Fruit fly (Drosophila melanogaster): ENCODE data around the gene FarO.

The FarO gene

dm6 chrX:2157929-2158610 is 45.6 kb downstream of the FarO start (continued):
- no peak for TF ChIP-seq CG10543 (GFP tag; optimal IDR thresholded peaks at IDR 0.05)
- peak; percentile 41 for TF ChIP-seq CG4360 (GFP tag; IDR thresholded peaks at IDR 0.05)
- TF ChIP-seq hkb (optimal IDR thresholded peaks at IDR 0.05): peak; percentile 50
- no peak for TF ChIP-seq hkb (GFP tag; IDR thresholded peaks at IDR 0.05)
- TF ChIP-seq Hmx (GFP tag; optimal IDR thresholded peaks at IDR 0.05): no peak
- TF ChIP-seq HmgD (GFP tag; optimal IDR thresholded peaks at IDR 0.05): peak; percentile 4
- TF ChIP-seq abd-A (tag; optimal IDR thresholded peaks at IDR 0.05): no peak
- TF ChIP-seq Ets65A (GFP tag): no peak
- TF ChIP-seq CG15479 (GFP tag; optimal IDR thresholded peaks at IDR 0.05): peak; percentile 75
- no peak for TF ChIP-seq HLH3B (GFP tag; IDR thresholded peaks at IDR 0.05)
- no peak for TF ChIP-seq unc-4 (GFP tag; IDR thresholded peaks at IDR 0.05; ENCODE audit: partially characterized antibody)
- TF ChIP-seq CG31365 (tag; optimal IDR thresholded peaks at IDR 0.05): no peak
- no peak for TF ChIP-seq CG11723 (GFP tag; optimal IDR thresholded peaks at IDR 0.05)
- no peak for TF ChIP-seq gsb-n (tag; optimal IDR thresholded peaks at IDR 0.05)
- peak; percentile 96 for TF ChIP-seq cg (GFP tag; optimal IDR thresholded peaks at IDR 0.05)
- no peak for TF ChIP-seq CG18262 (tag; optimal IDR thresholded peaks at IDR 0.05)
- no peak for TF ChIP-seq dm (GFP tag; optimal IDR thresholded peaks at IDR 0.05)
- TF ChIP-seq CG12219 (GFP tag; optimal IDR thresholded peaks at IDR 0.05): no peak
- TF ChIP-seq CG34422 (GFP tag; IDR thresholded peaks at IDR 0.05): peak; percentile 36; the same call in 1 of the 3 replicates
- TF ChIP-seq Scr (GFP tag; IDR thresholded peaks at IDR 0.05; ENCODE audit: partially characterized antibody): no peak
- TF ChIP-seq tup (GFP tag; optimal IDR thresholded peaks at IDR 0.05): no peak
- TF ChIP-seq CG10321 (GFP tag; IDR thresholded peaks at IDR 0.05): peak; percentile 93
- TF ChIP-seq CG17829 (tag; optimal IDR thresholded peaks at IDR 0.05): no peak
- TF ChIP-seq CG4730 (GFP tag; IDR thresholded peaks at IDR 0.05): no peak
- no peak for TF ChIP-seq pan (optimal IDR thresholded peaks at IDR 0.05)
- no peak for TF ChIP-seq pan (GFP tag; optimal IDR thresholded peaks at IDR 0.05 in 1 of 2, IDR thresholded peaks at IDR 0.05 in 1 of 2)
- TF ChIP-seq CG2875 (GFP tag; optimal IDR thresholded peaks at IDR 0.05): no peak
- peak; percentile 97 for TF ChIP-seq CG8478 (optimal IDR thresholded peaks at IDR 0.05)
- TF ChIP-seq CG14014 (GFP tag; IDR thresholded peaks at IDR 0.05): no peak
- TF ChIP-seq YL-1 (GFP tag; optimal IDR thresholded peaks at IDR 0.05): peak; percentile 23

- TF ChIP-seq cad (GFP tag; optimal IDR thresholded peaks at IDR 0.05) (no peak), CG11398 (GFP tag; optimal IDR thresholded peaks at IDR 0.05) (no peak), btn (GFP tag; optimal IDR thresholded peaks at IDR 0.05) (peak; percentile 2), CG10565 (GFP tag; optimal IDR thresholded peaks at IDR 0.05) (no peak), ssp (GFP tag; IDR thresholded peaks at IDR 0.05) (no peak), CG13123 (GFP tag; optimal IDR thresholded peaks at IDR 0.05) (no peak), CG10979 (tag; optimal IDR thresholded peaks at IDR 0.05) (no peak), z (GFP tag; IDR thresholded peaks at IDR 0.05) (0 out of 3 replicates have a peak, but pooled peaks have one; percentile 22), MBD-R2 (GFP tag; IDR thresholded peaks at IDR 0.05) (peak; percentile 19; the same call in 1 of the 2 replicates), CG7271 (tag; optimal IDR thresholded peaks at IDR 0.05) (no peak), HmgD (GFP tag; optimal IDR thresholded peaks at IDR 0.05) (peak; percentile 52), Atf6 (GFP tag; IDR thresholded peaks at IDR 0.05) (no peak), CG4328 (GFP tag; optimal IDR thresholded peaks at IDR 0.05) (no peak), shn (GFP tag; optimal IDR thresholded peaks at IDR 0.05) (no peak), Nf-YB (GFP tag; optimal IDR thresholded peaks at IDR 0.05) (peak; percentile 48), Ets65A (GFP tag) (no peak), Adf1 (GFP tag; IDR thresholded peaks at IDR 0.05) (peak; percentile 60; the same call in 1 of the 2 replicates), Drgx (GFP tag; IDR thresholded peaks at IDR 0.05) (no peak), CG30403 (GFP tag; optimal IDR thresholded peaks at IDR 0.05) (no peak), E2f1 (GFP tag; IDR thresholded peaks at IDR 0.05) (peak; percentile 87), CG8924 (tag; optimal IDR thresholded peaks at IDR 0.05) (peak; percentile 5), CG8089 (GFP tag; optimal IDR thresholded peaks at IDR 0.05) (no peak), sr (GFP tag; IDR thresholded peaks at IDR 0.05) (no peak), CG12071 (GFP tag; optimal IDR thresholded peaks at IDR 0.05) (no peak), gcm (GFP tag; optimal IDR thresholded peaks at IDR 0.05) (peak; percentile 14)
Observed at dm6 chrX:2155868-2156267, 47.8 kb downstream of the FarO start.
